Fruit fly (Drosophila melanogaster) whole organism, wandering third instar larva: ENCODE measurements around the gene CG10874.

ENCODE experiments used
- CG32264 ChIP-seq: fragments of 200-800 bp; sonication (Bioruptor generic); optimal IDR thresholded peaks from 2 replicates; lab custom pipeline; 2016; ENCODE audit warnings: missing biosample characterization, missing genetic modification characterization
- CG9705 ChIP-seq: fragments of 200-800 bp; sonication (Bioruptor generic); optimal IDR thresholded peaks from 2 replicates; lab custom pipeline; 2018; ENCODE audit warnings: missing biosample characterization, mild to moderate bottlenecking, missing genetic modification characterization
- CrebA ChIP-seq: fragments of 200-800 bp; sonication (Bioruptor generic); optimal IDR thresholded peaks from 2 replicates; lab custom pipeline; 2016; ENCODE audit warnings: missing biosample characterization, mild to moderate bottlenecking, missing genetic modification characterization, borderline replicate concordance
- Dfd ChIP-seq: fragments of >200 bp; optimal IDR thresholded peaks from 2 replicates; lab custom pipeline; 2017; ENCODE audit warnings: missing biosample characterization, missing genetic modification characterization
- Dif ChIP-seq: fragments of 200-275, 200-300 bp; sonication (Bioruptor generic); optimal IDR thresholded peaks from 2 replicates; lab custom pipeline; 2018; ENCODE audit warnings: missing biosample characterization, missing genetic modification characterization; ENCODE audit not compliant: partially characterized antibody
- GATAd ChIP-seq: sonication (Bioruptor generic); optimal IDR thresholded peaks from 2 replicates; lab custom pipeline; 2016; ENCODE audit warnings: missing biosample characterization, missing genetic modification characterization
- HLH106 ChIP-seq: fragments of 200-800 bp; optimal IDR thresholded peaks from 3 replicates; lab custom pipeline; 2019; ENCODE audit warnings: missing biosample characterization, mild to moderate bottlenecking, missing genetic modification characterization, moderate library complexity
- Hnf4 ChIP-seq: fragments of 200-800 bp; sonication (Bioruptor generic); optimal IDR thresholded peaks from 2 replicates; lab custom pipeline; 2016; ENCODE audit warnings: missing biosample characterization, mild to moderate bottlenecking, missing genetic modification characterization
- Hr78 ChIP-seq: fragments of >200 bp; optimal IDR thresholded peaks from 2 replicates; lab custom pipeline; 2017; ENCODE audit warnings: missing biosample characterization, missing genetic modification characterization
- Hr83 ChIP-seq: fragments of 200-300 bp; sonication (Bioruptor generic); optimal IDR thresholded peaks from 2 replicates; lab custom pipeline; 2016; ENCODE audit warnings: missing biosample characterization, mild to moderate bottlenecking, missing genetic modification characterization, moderate library complexity; ENCODE audit not compliant: poor library complexity, severe bottlenecking
- Jra ChIP-seq: sonication (Bioruptor generic); optimal IDR thresholded peaks from 2 replicates; lab custom pipeline; 2016; ENCODE audit warnings: missing biosample characterization, missing genetic modification characterization
- Mio ChIP-seq: sonication (Bioruptor generic); optimal IDR thresholded peaks from 2 replicates; lab custom pipeline; 2016; ENCODE audit warnings: missing biosample characterization, missing genetic modification characterization
- Myc ChIP-seq: fragments of >200 bp; optimal IDR thresholded peaks from 2 replicates; lab custom pipeline; 2017
- N ChIP-seq: fragments of >200 bp; optimal IDR thresholded peaks from 2 replicates; lab custom pipeline; 2018; ENCODE audit warnings: missing biosample characterization, missing external identifiers, missing genetic modification characterization
- OdsH ChIP-seq: fragments of 200-800 bp; sonication (Bioruptor generic); optimal IDR thresholded peaks from 2 replicates; lab custom pipeline; 2016; ENCODE audit warnings: missing biosample characterization, mild to moderate bottlenecking, missing genetic modification characterization
- Rel ChIP-seq, 2 experiments: fragments of 200-800 bp; sonication (Bioruptor generic) in 1 of 2; optimal IDR thresholded peaks; 2 replicates in 1 of 2; 3 replicates in 1 of 2; lab custom pipeline; 2016 to 2019; ENCODE audit warnings: mild to moderate bottlenecking in 2 of 2, missing biosample characterization in 2 of 2, missing genetic modification characterization in 2 of 2, moderate library complexity in 1 of 2
- Sp1 ChIP-seq: fragments of 200-800 bp; sonication (Bioruptor generic); optimal IDR thresholded peaks from 3 replicates; lab custom pipeline; 2019; ENCODE audit warnings: missing biosample characterization, mild to moderate bottlenecking, missing genetic modification characterization, moderate library complexity
- Vsx2 ChIP-seq: fragments of 200-300, 225-300 bp; sonication (Bioruptor generic); optimal IDR thresholded peaks from 2 replicates; lab custom pipeline; 2018; ENCODE audit warnings: missing biosample characterization, missing genetic modification characterization; ENCODE audit not compliant: partially characterized antibody
- br ChIP-seq: fragments of 200-800 bp; sonication (Bioruptor generic); optimal IDR thresholded peaks from 2 replicates; lab custom pipeline; 2016; ENCODE audit warnings: missing biosample characterization, missing genetic modification characterization
- dl ChIP-seq, 2 experiments: fragments of 175-275, 200-275 bp in 1 of 2; fragments of 200-275 bp in 1 of 2; sonication (Bioruptor generic); optimal IDR thresholded peaks; lab custom pipeline; 2018; ENCODE audit warnings: mild to moderate bottlenecking in 2 of 2, missing biosample characterization in 2 of 2, missing genetic modification characterization in 2 of 2, moderate library complexity in 2 of 2; ENCODE audit not compliant: partially characterized antibody in 2 of 2, insufficient read depth in 1 of 2
- dmrt93B ChIP-seq: fragments of 200-800 bp; sonication (Bioruptor generic); optimal IDR thresholded peaks from 2 replicates; lab custom pipeline; 2018; ENCODE audit warnings: missing biosample characterization, mild to moderate bottlenecking, missing genetic modification characterization
- dsf ChIP-seq: sonication (Bioruptor generic); optimal IDR thresholded peaks from 2 replicates; lab custom pipeline; 2016; ENCODE audit warnings: missing biosample characterization, missing genetic modification characterization, borderline replicate concordance
- ey ChIP-seq: fragments of 200-800 bp; sonication (Bioruptor generic); optimal IDR thresholded peaks from 2 replicates; lab custom pipeline; 2016; ENCODE audit warnings: missing biosample characterization, missing genetic modification characterization
- foxo ChIP-seq, 2 experiments: fragments of 200-800 bp; sonication (Bioruptor generic); optimal IDR thresholded peaks; 2 replicates in 1 of 2; 3 replicates in 1 of 2; lab custom pipeline; 2016 to 2017; ENCODE audit warnings: missing biosample characterization in 2 of 2, missing genetic modification characterization in 2 of 2
- h ChIP-seq: fragments of 200-800 bp; sonication (Bioruptor generic); optimal IDR thresholded peaks from 3 replicates; lab custom pipeline; 2016; ENCODE audit warnings: missing biosample characterization, mild to moderate bottlenecking, missing genetic modification characterization
- lola ChIP-seq: fragments of >200 bp; optimal IDR thresholded peaks from 2 replicates; lab custom pipeline; 2017; ENCODE audit warnings: missing biosample characterization, missing genetic modification characterization
- psq ChIP-seq: fragments of 200-800 bp; sonication (Bioruptor generic); optimal IDR thresholded peaks from 3 replicates; lab custom pipeline; 2017; ENCODE audit warnings: missing biosample characterization, mild to moderate bottlenecking, missing genetic modification characterization, moderate library complexity
- rgr ChIP-seq: fragments of 200-800 bp; sonication (Bioruptor generic); optimal IDR thresholded peaks from 3 replicates; lab custom pipeline; 2016; ENCODE audit warnings: missing biosample characterization, mild to moderate bottlenecking, missing genetic modification characterization
- sage ChIP-seq: fragments of 200-800 bp; sonication (Bioruptor generic); optimal IDR thresholded peaks from 2 replicates; lab custom pipeline; 2016; ENCODE audit warnings: missing biosample characterization, mild to moderate bottlenecking, missing genetic modification characterization
- sv ChIP-seq: fragments of 200-800 bp; sonication (Bioruptor generic); optimal IDR thresholded peaks from 3 replicates; lab custom pipeline; 2016; ENCODE audit warnings: missing biosample characterization, missing genetic modification characterization
- tai ChIP-seq: sonication (Bioruptor generic); optimal IDR thresholded peaks from 2 replicates; lab custom pipeline; 2016; ENCODE audit warnings: missing biosample characterization, missing genetic modification characterization
- usp ChIP-seq: fragments of >200 bp; optimal IDR thresholded peaks from 2 replicates; lab custom pipeline; 2017; ENCODE audit warnings: missing biosample characterization, missing genetic modification characterization

The CG10874 gene

DNA sequence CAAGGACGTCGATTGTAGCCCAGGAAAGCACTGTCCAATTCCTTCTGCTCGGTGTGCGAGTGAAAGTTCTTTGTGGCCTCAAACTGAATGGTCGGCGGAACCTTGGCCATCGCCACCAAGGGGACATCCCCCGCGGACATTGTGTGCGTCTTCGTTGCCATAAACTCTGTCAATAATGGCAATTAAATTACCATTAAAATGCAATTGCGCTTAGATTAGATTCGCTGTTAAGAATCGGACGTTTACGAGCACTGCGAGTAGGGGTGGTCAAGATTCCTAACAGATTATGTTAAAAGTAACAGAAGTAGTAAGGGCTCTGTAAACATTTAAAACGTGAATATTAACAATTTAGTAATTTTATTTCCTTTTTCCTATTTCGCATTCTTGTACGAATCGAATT is 23.9 kb upstream of the CG10874 start, which contains the start of gene daed:
Gene daed (minus strand): TSS at position 247 of the 400 bp plus-strand sequence.
- TF ChIP-seq Sp1 (GFP tag; lab: Kevin White, UChicago) (peak; percentile 50), Hr83 (GFP tag; lab: Kevin White, UChicago) (no peak), N (no peak), psq (GFP tag; lab: Kevin White, UChicago) (no peak), sv (no peak), CG9705 (no peak), rgr (GFP tag; lab: Kevin White, UChicago) (peak; percentile 7), Dif (GFP tag; lab: Kevin White, UChicago) (no peak), CG32264 (GFP tag; lab: Kevin White, UChicago) (no peak), dsf (GFP tag; lab: Kevin White, UChicago) (no peak), ey (GFP tag; lab: Kevin White, UChicago) (no peak), lola (GFP tag; lab: Kevin White, UChicago) (no peak), Dfd (no peak), dmrt93B (GFP tag; lab: Kevin White, UChicago) (no peak), Rel (GFP tag; optimal IDR thresholded peaks at IDR 0.05; lab: Kevin White, UChicago) (no peak), Rel (tag; optimal IDR thresholded peaks at IDR 0.05; lab: Kevin White, UChicago) (peak; percentile 86), sage (GFP tag; lab: Kevin White, UChicago) (no peak), Myc (no peak), Hr78 (GFP tag; lab: Kevin White, UChicago) (no peak), Mio (GFP tag; lab: Kevin White, UChicago) (no peak)

dm6 chr2L:2214004-2214403 is 21.8 kb upstream of the CG10874 start, which contains the start of the genes Uch and CG34174:
Gene Uch, minus strand, starts transcription at chr2L:2214211.
Gene CG34174, plus strand, starts transcription at chr2L:2214266.
- no peak for TF ChIP-seq Hnf4 (GFP tag; lab: Kevin White, UChicago)
- TF ChIP-seq HLH106 (tag; lab: Kevin White, UChicago) = peak; percentile 32
- peak; percentile 64 for TF ChIP-seq Sp1 (GFP tag; lab: Kevin White, UChicago)
- TF ChIP-seq rgr (GFP tag; lab: Kevin White, UChicago) = peak; percentile 73
- TF ChIP-seq foxo (GFP tag; optimal IDR thresholded peaks at IDR 0.05; lab: Kevin White, UChicago) = peak in 1 of 2 experiments; percentile 30
- no peak for TF ChIP-seq Rel (GFP tag; optimal IDR thresholded peaks at IDR 0.05; lab: Kevin White, UChicago)
- peak; percentile 52 for TF ChIP-seq Rel (tag; optimal IDR thresholded peaks at IDR 0.05; lab: Kevin White, UChicago)
- no peak for TF ChIP-seq dl (GFP tag; optimal IDR thresholded peaks at IDR 0.05; lab: Kevin White, UChicago; ENCODE audit: insufficient read depth in 1 of 2, partially characterized antibody in 2 of 2)
- no peak for TF ChIP-seq lola (GFP tag; lab: Kevin White, UChicago)
- TF ChIP-seq OdsH (GFP tag; lab: Kevin White, UChicago) = peak; percentile 36
- no peak for TF ChIP-seq tai (GFP tag; lab: Kevin White, UChicago)
- TF ChIP-seq br = no peak
- TF ChIP-seq psq (GFP tag; lab: Kevin White, UChicago) = peak; percentile 2
- no peak for TF ChIP-seq Vsx2 (GFP tag; lab: Kevin White, UChicago)
- no peak for TF ChIP-seq Dif (GFP tag; lab: Kevin White, UChicago)
- TF ChIP-seq Jra (GFP tag; lab: Kevin White, UChicago) = no peak
- TF ChIP-seq ey (GFP tag; lab: Kevin White, UChicago) = peak; percentile 3
- peak; percentile 67 for TF ChIP-seq h (GFP tag; lab: Kevin White, UChicago)
- TF ChIP-seq CG9705 = peak; percentile 55
- no peak for TF ChIP-seq CrebA (GFP tag; lab: Kevin White, UChicago)
- no peak for TF ChIP-seq N

DNA sequence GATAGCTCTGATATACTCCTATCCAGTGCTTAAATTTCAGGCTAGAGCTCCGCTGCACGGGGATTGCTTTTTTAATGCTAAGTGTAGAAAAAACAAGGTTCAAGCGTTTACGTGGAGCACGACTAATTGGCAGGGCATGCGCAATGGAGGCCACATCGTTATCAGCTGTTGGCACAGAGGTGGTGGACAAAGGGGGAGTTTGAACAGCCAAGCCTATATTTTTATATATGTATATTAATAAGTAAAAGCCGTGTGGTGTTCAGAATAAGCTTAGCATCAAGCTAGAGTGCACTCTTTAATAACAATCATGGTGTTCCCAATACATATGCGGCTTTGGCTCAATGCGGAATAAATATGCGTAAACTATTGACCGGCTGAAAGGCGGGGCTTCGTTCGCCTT is 20.3 kb upstream of the CG10874 start, which contains the start of gene CG15385:
Gene CG15385 (minus strand): TSS at position 94 of the 400 bp plus-strand sequence.
- no peak for TF ChIP-seq GATAd
- no peak for TF ChIP-seq Rel (GFP tag; optimal IDR thresholded peaks at IDR 0.05; lab: Kevin White, UChicago)
- TF ChIP-seq Rel (tag; optimal IDR thresholded peaks at IDR 0.05; lab: Kevin White, UChicago) = peak; percentile 54
- no peak for TF ChIP-seq CG32264 (GFP tag; lab: Kevin White, UChicago)
- no peak for TF ChIP-seq CG9705
- no peak for TF ChIP-seq usp (GFP tag; lab: Kevin White, UChicago)
- no peak for TF ChIP-seq psq (GFP tag; lab: Kevin White, UChicago)
- peak; percentile 61 for TF ChIP-seq Dif (GFP tag; lab: Kevin White, UChicago)
- no peak for TF ChIP-seq OdsH (GFP tag; lab: Kevin White, UChicago)
- no peak for TF ChIP-seq sv
- TF ChIP-seq ey (GFP tag; lab: Kevin White, UChicago) = no peak
- no peak for TF ChIP-seq Vsx2 (GFP tag; lab: Kevin White, UChicago)
- TF ChIP-seq foxo (GFP tag; optimal IDR thresholded peaks at IDR 0.05; lab: Kevin White, UChicago) = no peak
- TF ChIP-seq CrebA (GFP tag; lab: Kevin White, UChicago) = no peak
- TF ChIP-seq Dfd = no peak
